Worm (Caenorhabditis elegans) whole organism, young adult: ENCODE results near the gene klp-4.

Source experiments
- B0035.1 ChIP-seq: sonication (generic microtip); optimal IDR thresholded peaks from 2 replicates; lab custom pipeline; 2016; ENCODE audit warnings: missing genetic modification characterization, mild to moderate bottlenecking, missing compliant biosample characterization, missing genotype, missing genetic modification reagents
- B0261.1 ChIP-seq: sonication (generic microtip); optimal IDR thresholded peaks from 2 replicates; lab custom pipeline; 2016; ENCODE audit warnings: mild to moderate bottlenecking, missing genetic modification characterization, moderate library complexity, missing compliant biosample characterization
- B0336.3 ChIP-seq: fragments of 200-800 bp; sonication (Bioruptor generic); IDR thresholded peaks from 2 replicates; pipeline ENCODE4 v1.3.6; 2022; ENCODE audit warnings: missing genetic modification characterization, missing compliant biosample characterization
- C06A6.2 ChIP-seq: fragments of 200-800 bp; sonication (Bioruptor generic); conservative IDR thresholded peaks from 2 replicates; pipeline ENCODE4 v1.3.6; 2022; ENCODE audit warnings: missing genetic modification characterization, missing compliant biosample characterization
- C17E4.6 ChIP-seq: fragments of 200-800 bp; sonication (Bioruptor generic); IDR thresholded peaks from 2 replicates; pipeline ENCODE4 v1.3.6; 2022; ENCODE audit warnings: missing genetic modification reagents, missing genetic modification characterization, missing compliant biosample characterization
- F23B12.7 ChIP-seq: sonication (generic microtip); optimal IDR thresholded peaks from 2 replicates; lab custom pipeline; 2017; ENCODE audit warnings: missing genetic modification characterization, mild to moderate bottlenecking, missing compliant biosample characterization, antibody characterized with exemption, moderate library complexity; ENCODE audit not compliant: insufficient read depth
- F39B2.1 ChIP-seq: fragments of 200-800 bp; sonication (Bioruptor generic); IDR thresholded peaks from 2 replicates; pipeline ENCODE4 v1.3.6; 2022; ENCODE audit warnings: missing genetic modification reagents, missing genetic modification characterization, missing compliant biosample characterization
- F55B11.4 ChIP-seq: sonication (generic microtip); optimal IDR thresholded peaks from 2 replicates; lab custom pipeline; 2016; ENCODE audit warnings: missing compliant biosample characterization, missing genetic modification characterization, borderline replicate concordance; ENCODE audit not compliant: insufficient read depth
- Y53F4B.3 ChIP-seq: fragments of 200-800 bp; sonication (Bioruptor generic); IDR thresholded peaks from 2 replicates; pipeline ENCODE4 v1.3.6; 2022; ENCODE audit warnings: missing genetic modification reagents, missing genetic modification characterization, missing compliant biosample characterization
- Y53G8AR.9 ChIP-seq: fragments of 200-800 bp; sonication (Bioruptor generic); conservative IDR thresholded peaks from 2 replicates; pipeline ENCODE4 v1.3.6; 2022; ENCODE audit warnings: missing genetic modification reagents, missing genetic modification characterization, missing compliant biosample characterization
- ZK185.1 ChIP-seq: sonication (generic microtip); optimal IDR thresholded peaks from 2 replicates; lab custom pipeline; 2016; ENCODE audit warnings: mild to moderate bottlenecking, missing genetic modification characterization, missing compliant biosample characterization; ENCODE audit not compliant: poor library complexity, severe bottlenecking
- ama-1 ChIP-seq, 3 experiments: fragments of 150-350 bp in 1 of 3; sonication (generic microtip) in 2 of 3; optimal IDR thresholded peaks; 2 replicates each; lab custom pipeline; 2014 to 2018; ENCODE audit warnings: missing biosample characterization in 2 of 3, missing genetic modification characterization in 2 of 3, missing genetic modification reagents in 2 of 3
- aptf-2 ChIP-seq: fragments of 200-800 bp; sonication (Bioruptor generic); conservative IDR thresholded peaks from 2 replicates; pipeline ENCODE4 v1.3.6; 2022; ENCODE audit warnings: missing genetic modification reagents, missing genetic modification characterization, missing compliant biosample characterization
- atf-7 ChIP-seq: sonication (generic microtip); optimal IDR thresholded peaks from 2 replicates; lab custom pipeline; 2017; ENCODE audit warnings: mild to moderate bottlenecking, missing genetic modification characterization, missing compliant biosample characterization
- bed-2 ChIP-seq: fragments of 200-800 bp; sonication (Bioruptor generic); IDR thresholded peaks from 2 replicates; pipeline ENCODE4 v1.3.6; 2022; ENCODE audit warnings: missing genetic modification reagents, missing genetic modification characterization, missing compliant biosample characterization
- cebp-1 ChIP-seq, 2 experiments: fragments of 200-800 bp in 1 of 2; sonication (Bioruptor generic) in 1 of 2; sonication (generic microtip) in 1 of 2; IDR thresholded peaks in 1 of 2; optimal IDR thresholded peaks in 1 of 2; 2 replicates each; pipeline versions ENCODE4 v1.3.6 to Lab custom; 2017 to 2022; ENCODE audit warnings: missing compliant biosample characterization in 2 of 2, missing genetic modification characterization in 2 of 2, mild to moderate bottlenecking in 1 of 2, missing genetic modification reagents in 1 of 2, moderate library complexity in 1 of 2
- gei-17 ChIP-seq: fragments of 200-800 bp; sonication (Bioruptor generic); optimal IDR thresholded peaks from 2 replicates; lab custom pipeline; 2018; ENCODE audit warnings: mild to moderate bottlenecking, missing genetic modification characterization, missing compliant biosample characterization
- hrde-1 ChIP-seq: sonication (generic microtip); optimal IDR thresholded peaks from 2 replicates; lab custom pipeline; 2016; ENCODE audit warnings: missing genetic modification characterization, mild to moderate bottlenecking, missing compliant biosample characterization, moderate library complexity, missing genotype, missing genetic modification reagents, borderline replicate concordance
- hsf-1 ChIP-seq: fragments of 200-800 bp; sonication (Bioruptor generic); IDR thresholded peaks from 2 replicates; pipeline ENCODE4 v1.3.6; 2022; ENCODE audit warnings: missing genetic modification reagents, missing genetic modification characterization, missing compliant biosample characterization
- lsy-27 ChIP-seq: sonication (generic microtip); optimal IDR thresholded peaks from 2 replicates; lab custom pipeline; 2017; ENCODE audit warnings: missing genetic modification characterization, mild to moderate bottlenecking, missing compliant biosample characterization, antibody characterized with exemption, missing genotype, borderline replicate concordance; ENCODE audit not compliant: insufficient read depth
- mel-28 ChIP-seq: sonication (generic microtip); optimal IDR thresholded peaks from 2 replicates; lab custom pipeline; 2016; ENCODE audit warnings: borderline replicate concordance, mild to moderate bottlenecking, missing genetic modification characterization, missing compliant biosample characterization
- nfyb-1 ChIP-seq: fragments of 200-800 bp; sonication (Bioruptor generic); IDR thresholded peaks from 2 replicates; pipeline ENCODE4 v1.3.6; 2022; ENCODE audit warnings: missing genetic modification reagents, missing genetic modification characterization, missing compliant biosample characterization
- nhr-179 ChIP-seq: sonication (generic microtip); optimal IDR thresholded peaks from 2 replicates; lab custom pipeline; 2016; ENCODE audit warnings: mild to moderate bottlenecking, missing genetic modification characterization, missing compliant biosample characterization
- repo-1 ChIP-seq: sonication (generic microtip); optimal IDR thresholded peaks from 2 replicates; lab custom pipeline; 2017; ENCODE audit warnings: mild to moderate bottlenecking, missing genetic modification characterization, missing compliant biosample characterization
- sea-2 ChIP-seq: fragments of 200-800 bp; sonication (Bioruptor generic); IDR thresholded peaks from 2 replicates; pipeline ENCODE4 v1.3.6; 2022; ENCODE audit warnings: missing genetic modification characterization, missing compliant biosample characterization
- snpc-4 ChIP-seq, 5 experiments: fragments of 150-350 bp in 1 of 5; sonication (generic microtip) in 4 of 5; optimal IDR thresholded peaks; 2 replicates each; lab custom pipeline; 2014 to 2018; ENCODE audit warnings: missing genetic modification characterization in 5 of 5, missing biosample characterization in 3 of 5, antibody characterized with exemption in 2 of 5, mild to moderate bottlenecking in 2 of 5, missing compliant biosample characterization in 2 of 5, missing genotype in 2 of 5, moderate library complexity in 2 of 5, missing genetic modification reagents in 1 of 5
- tbp1 ChIP-seq: fragments of 200-800 bp; sonication (Bioruptor generic); optimal IDR thresholded peaks from 2 replicates; lab custom pipeline; 2018; ENCODE audit warnings: mild to moderate bottlenecking, missing genetic modification characterization, missing compliant biosample characterization
- zfh-2 ChIP-seq: fragments of 200-800 bp; sonication (Bioruptor generic); conservative IDR thresholded peaks from 2 replicates; pipeline ENCODE4 v1.3.6; 2022; ENCODE audit warnings: missing genetic modification reagents, missing genetic modification characterization, missing compliant biosample characterization
- ztf-22 ChIP-seq: fragments of 200-800 bp; sonication (Bioruptor generic); optimal IDR thresholded peaks from 2 replicates; lab custom pipeline; 2018; ENCODE audit warnings: mild to moderate bottlenecking, missing genetic modification characterization, moderate library complexity, missing compliant biosample characterization

The klp-4 gene

DNA sequence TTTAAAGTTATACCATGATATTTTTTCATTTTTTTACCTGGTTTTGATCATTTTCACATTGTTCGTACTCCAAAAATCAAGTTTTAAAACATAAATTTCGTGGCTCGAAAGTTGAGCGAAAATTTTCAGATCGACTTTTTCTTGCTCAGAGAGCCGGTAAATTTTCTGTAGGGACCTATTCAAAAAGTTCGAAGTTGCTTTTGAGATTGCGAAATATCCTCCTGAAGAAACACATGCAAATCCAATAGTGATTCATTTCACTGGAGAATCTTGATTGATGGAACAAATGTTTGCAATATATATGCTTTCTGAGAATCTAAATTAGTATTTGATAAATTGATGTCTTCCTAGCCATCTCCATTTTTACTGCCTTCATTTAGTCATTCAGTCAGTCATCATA, 38.2 kb upstream of the klp-4 start:
- TF ChIP-seq C06A6.2 (GFP tag; lab: Robert Waterston, UW) (no peak), cebp-1 (GFP tag; IDR thresholded peaks at IDR 0.05; lab: Robert Waterston, UW) (no peak), cebp-1 (tag; optimal IDR thresholded peaks at IDR 0.05; lab: Kevin White, UChicago) (peak; percentile 80)

DNA sequence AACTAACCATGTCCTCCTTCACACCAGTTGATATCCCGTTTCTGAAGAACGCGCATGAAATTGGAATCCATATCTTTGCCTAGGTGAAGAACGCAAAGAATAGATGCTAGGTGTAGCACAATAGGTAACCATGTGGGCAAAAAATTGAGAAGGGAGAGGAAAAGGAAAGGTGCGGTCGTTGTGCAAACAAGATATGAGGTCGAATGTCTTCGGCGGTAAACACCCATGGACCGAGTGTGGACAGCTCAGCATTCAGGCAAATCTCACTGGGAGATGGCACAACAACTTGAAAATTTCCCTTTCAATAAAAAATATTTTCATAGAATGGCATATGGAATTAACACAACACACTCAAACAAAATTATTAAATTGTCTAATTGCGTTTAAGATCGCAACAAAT, 31.0 kb upstream of the klp-4 start, which contains the start of gene F28B4.4:
Gene F28B4.4, minus strand, starts transcription at position 101 of the 400 bp plus-strand sequence.
- TF ChIP-seq C17E4.6 (no peak), ama-1 (optimal IDR thresholded peaks at IDR 0.05; lab: Kevin White, UChicago) (no peak), ama-1 (GFP tag; optimal IDR thresholded peaks at IDR 0.05; lab: Kevin White, UChicago) (no peak), nfyb-1 (GFP tag; lab: Robert Waterston, UW) (no peak), ztf-22 (GFP tag; lab: Kevin White, UChicago) (no peak), repo-1 (tag; lab: Kevin White, UChicago) (no peak)

DNA sequence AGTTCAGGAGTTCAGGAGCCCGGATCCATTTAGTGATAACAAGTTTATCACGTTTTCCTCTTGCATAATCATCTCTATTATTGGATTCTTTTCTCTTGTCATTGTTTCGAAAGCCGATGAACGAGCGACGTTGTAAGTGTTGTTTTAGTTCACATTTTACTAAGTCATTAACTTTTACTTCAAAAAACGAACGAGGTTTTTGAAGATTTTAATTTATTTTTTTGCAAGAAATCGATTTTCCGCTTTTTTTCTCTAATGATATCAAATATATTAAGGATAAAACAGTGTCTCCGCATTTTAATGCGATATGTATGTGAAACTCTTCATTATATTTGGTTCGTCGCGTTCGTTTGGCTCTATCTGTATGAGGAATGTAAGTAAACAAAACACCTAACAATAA, 26.3 kb upstream of the klp-4 start, which contains the start of gene F28B4.1:
Gene F28B4.1, plus strand, starts transcription at position 301 of the 400 bp plus-strand sequence.
- no peak for TF ChIP-seq B0035.1
- TF ChIP-seq F23B12.7 = no peak
- no peak for TF ChIP-seq gei-17 (GFP tag; lab: Kevin White, UChicago)
- no peak for TF ChIP-seq snpc-4 (GFP tag; optimal IDR thresholded peaks at IDR 0.05; lab: Kevin White, UChicago)
- no peak for TF ChIP-seq snpc-4 (tag; optimal IDR thresholded peaks at IDR 0.05; lab: Kevin White, UChicago)

DNA sequence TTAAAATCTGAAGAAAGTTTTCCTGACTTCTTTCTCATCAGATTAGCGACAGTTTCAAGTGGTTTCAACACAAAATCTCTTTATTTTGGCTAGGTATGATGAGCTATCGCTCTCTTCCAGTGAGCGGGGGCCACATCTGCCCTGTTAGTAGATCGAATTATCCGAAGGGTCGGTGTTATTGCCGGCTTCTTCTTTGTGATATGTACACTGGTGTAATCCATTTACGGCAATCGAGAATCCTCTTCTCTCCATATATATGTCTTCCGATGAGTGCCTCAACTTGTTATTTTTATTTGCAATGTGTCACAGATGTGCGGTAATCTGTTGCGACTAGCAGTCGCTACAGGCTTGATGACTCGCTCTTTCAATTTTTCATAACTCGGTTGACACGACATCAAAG, 23.8 kb upstream of the klp-4 start:
- TF ChIP-seq nhr-179 (tag; lab: Kevin White, UChicago) (no peak), bed-2 (GFP tag; lab: Robert Waterston, UW) (no peak), sea-2 (GFP tag; lab: Robert Waterston, UW) (no peak), B0336.3 (GFP tag; lab: Robert Waterston, UW) (no peak), F39B2.1 (no peak), hrde-1 (tag; lab: Kevin White, UChicago) (no peak), Y53F4B.3 (GFP tag; lab: Robert Waterston, UW) (no peak), atf-7 (tag; lab: Kevin White, UChicago) (no peak), hsf-1 (no peak), tbp1 (GFP tag; lab: Kevin White, UChicago) (no peak), cebp-1 (GFP tag; IDR thresholded peaks at IDR 0.05; lab: Robert Waterston, UW) (no peak), cebp-1 (tag; optimal IDR thresholded peaks at IDR 0.05; lab: Kevin White, UChicago) (no peak), aptf-2 (GFP tag; lab: Robert Waterston, UW) (no peak)

DNA sequence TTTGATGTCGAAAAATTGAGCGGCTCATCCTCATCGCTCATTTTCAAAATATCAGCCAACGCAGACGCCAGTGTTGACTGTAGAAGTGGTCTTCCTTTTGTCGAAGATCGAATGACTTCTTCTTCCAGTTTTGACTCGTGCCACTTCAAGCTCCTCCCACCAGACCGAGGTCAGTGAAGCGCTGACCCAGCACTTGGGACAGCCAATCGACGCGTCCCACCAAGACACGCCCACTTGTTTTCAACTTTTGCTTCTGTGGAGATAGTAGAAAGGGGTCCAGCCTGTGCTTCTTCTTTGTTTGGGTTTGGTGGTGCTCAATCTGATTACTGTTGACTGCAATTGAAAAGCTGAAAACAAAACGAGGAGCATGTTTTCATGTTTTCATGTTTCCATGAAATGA, 20.7 kb upstream of the klp-4 start, which contains the start of gene fax-1:
Gene fax-1, minus strand, starts transcription at position 101 of the 400 bp plus-strand sequence.
- TF ChIP-seq mel-28 (no peak), F55B11.4 (tag; lab: Kevin White, UChicago) (no peak), ZK185.1 (tag; lab: Kevin White, UChicago) (no peak), Y53G8AR.9 (GFP tag; lab: Robert Waterston, UW) (no peak), B0261.1 (no peak), lsy-27 (tag; lab: Kevin White, UChicago) (no peak), zfh-2 (GFP tag; lab: Robert Waterston, UW) (0 out of 2 replicates have a peak, but pooled peaks have one; percentile 8)
- TF ChIP-seq, all 124 proteins: peak for 1
